Worm (Caenorhabditis elegans): ENCODE results near the gene unc-85.

DNA sequence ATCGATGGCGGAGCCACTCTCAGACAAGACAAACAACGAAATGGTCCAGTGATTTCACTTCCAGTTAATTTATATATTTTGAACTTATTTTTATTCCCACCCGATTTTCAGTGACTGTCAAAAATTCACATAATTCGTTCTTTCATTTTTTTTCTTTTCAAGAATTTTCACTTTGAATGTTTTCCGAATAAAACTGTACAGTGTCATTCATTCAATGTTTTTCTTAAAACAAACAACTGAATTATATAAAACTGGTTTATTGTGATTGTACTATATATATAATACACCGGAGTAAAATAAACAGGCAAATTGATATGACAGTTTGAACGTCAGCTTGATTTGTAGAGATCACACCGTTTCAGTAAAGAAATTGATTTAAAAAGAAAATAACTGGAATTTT is 1.1 kb downstream of the unc-85 start:
- TF ChIP-seq tbp1 (GFP tag; optimal IDR thresholded peaks at IDR 0.05) (peak; percentile 6), snpc-3.4 (tag; optimal IDR thresholded peaks at IDR 0.05) (peak; percentile 48), nfya-1 (tag; optimal IDR thresholded peaks at IDR 0.05; ENCODE audit: borderline replicate concordance, insufficient read depth) (no peak), snpc-4 (GFP tag; optimal IDR thresholded peaks at IDR 0.05) (no peak), snpc-4 (tag; optimal IDR thresholded peaks at IDR 0.05) (no peak), F49E8.2 (tag; optimal IDR thresholded peaks at IDR 0.05; ENCODE audit: insufficient read depth) (peak; percentile 62)
